Fruit fly (Drosophila melanogaster): ENCODE results near the gene fd3F.

The fd3F gene

DNA sequence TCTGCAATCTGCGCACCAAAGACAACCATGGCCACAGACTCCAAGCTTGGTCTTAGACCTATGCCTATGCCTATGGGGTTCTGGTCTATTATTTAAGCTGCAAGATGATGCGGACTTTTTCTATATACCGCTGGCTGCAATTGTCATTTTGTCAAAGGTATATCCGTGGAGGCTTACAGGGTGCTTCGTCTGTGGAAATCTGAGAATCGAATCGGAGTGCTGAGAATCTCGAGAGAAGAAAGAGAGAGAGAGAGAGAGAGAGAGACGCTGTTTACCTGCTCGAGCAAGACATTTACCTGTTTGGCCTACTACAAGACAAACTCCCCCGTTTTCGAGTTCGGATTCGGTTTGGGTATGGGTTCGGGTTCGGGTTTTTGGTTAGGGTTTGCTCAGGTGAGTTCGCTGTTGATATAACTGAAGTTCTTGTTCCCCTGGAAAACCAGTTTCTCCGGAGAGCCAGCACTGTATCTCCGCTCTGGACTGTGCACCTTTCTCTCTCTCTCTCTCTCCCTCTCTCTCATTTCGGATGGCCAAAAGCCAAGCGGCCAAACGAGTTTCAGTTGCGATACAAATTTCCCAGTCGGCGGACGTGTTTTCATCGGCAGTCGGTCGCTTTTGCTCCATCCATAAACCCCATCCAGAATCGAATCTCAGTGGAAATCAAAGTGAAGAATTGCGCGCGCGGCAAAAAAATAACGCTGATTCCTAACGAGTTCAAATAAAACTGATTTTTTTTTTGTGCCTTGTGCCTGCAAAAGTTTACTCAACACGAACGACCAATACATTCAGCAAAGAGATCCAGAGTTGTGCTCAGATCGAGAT is 43.4 kb downstream of the fd3F start (continued):
- TF ChIP-seq CG4854 (GFP tag; optimal IDR thresholded peaks at IDR 0.05), result no peak
- peak; percentile 32; the same call in 1 of the 2 replicates for TF ChIP-seq HLH3B (GFP tag; IDR thresholded peaks at IDR 0.05)
- peak; percentile 27 for TF ChIP-seq CG13296 (GFP tag; optimal IDR thresholded peaks at IDR 0.05)
- TF ChIP-seq CkIIα-i1 (GFP tag; IDR thresholded peaks at IDR 0.05), result no peak
- TF ChIP-seq zen (tag; optimal IDR thresholded peaks at IDR 0.05), result no peak
- TF ChIP-seq Antp (GFP tag; optimal IDR thresholded peaks at IDR 0.05), result no peak
- no peak for TF ChIP-seq CG10274 (GFP tag; optimal IDR thresholded peaks at IDR 0.05)
- TF ChIP-seq chinmo (GFP tag; IDR thresholded peaks at IDR 0.05; ENCODE audit: partially characterized antibody), result peak; percentile 83; the same call in 1 of the 4 replicates
- TF ChIP-seq ro (GFP tag; IDR thresholded peaks at IDR 0.05), result no peak
- no peak for TF ChIP-seq CG43689 (GFP tag; IDR thresholded peaks at IDR 0.05)
- TF ChIP-seq CG12769 (tag; optimal IDR thresholded peaks at IDR 0.05), result peak; percentile 96
- peak; percentile 37 for TF ChIP-seq sqz (GFP tag; optimal IDR thresholded peaks at IDR 0.05)
- peak; percentile 75 for TF ChIP-seq Med (GFP tag)
- no peak for TF ChIP-seq Vsx1 (GFP tag; optimal IDR thresholded peaks at IDR 0.05)
- TF ChIP-seq sug (tag; optimal IDR thresholded peaks at IDR 0.05), result no peak
- no peak for TF ChIP-seq Taf1 (GFP tag; IDR thresholded peaks at IDR 0.05)
- TF ChIP-seq trh (GFP tag; optimal IDR thresholded peaks at IDR 0.05), result no peak
- peak; percentile 93 for TF ChIP-seq kni (GFP tag; optimal IDR thresholded peaks at IDR 0.05)
- TF ChIP-seq CG7786 (GFP tag; optimal IDR thresholded peaks at IDR 0.05), result no peak
- no peak for TF ChIP-seq CG30403 (GFP tag; optimal IDR thresholded peaks at IDR 0.05)
- TF ChIP-seq CTCF (GFP tag; optimal IDR thresholded peaks at IDR 0.05), result no peak
- no peak for TF ChIP-seq CG13123 (GFP tag; optimal IDR thresholded peaks at IDR 0.05)
- no peak for TF ChIP-seq Nf-YA (GFP tag; IDR thresholded peaks at IDR 0.05)
- TF ChIP-seq CG15479 (GFP tag; optimal IDR thresholded peaks at IDR 0.05), result peak; percentile 15
- no peak for TF ChIP-seq Mad (GFP tag; optimal IDR thresholded peaks at IDR 0.05)
- TF ChIP-seq sr (GFP tag; IDR thresholded peaks at IDR 0.05), result no peak
- no peak for TF ChIP-seq cad (GFP tag; optimal IDR thresholded peaks at IDR 0.05)
- TF ChIP-seq CG13894 (tag; optimal IDR thresholded peaks at IDR 0.05), result peak; percentile 38
- peak; percentile 33 for TF ChIP-seq CG6765 (GFP tag; optimal IDR thresholded peaks at IDR 0.05)
- TF ChIP-seq kah (GFP tag; optimal IDR thresholded peaks at IDR 0.05), result no peak
- no peak for TF ChIP-seq Sry-β (GFP tag; optimal IDR thresholded peaks at IDR 0.05)
- peak; percentile 25 for TF ChIP-seq onecut (GFP tag; IDR thresholded peaks at IDR 0.05)
- no peak for TF ChIP-seq rib (GFP tag; IDR thresholded peaks at IDR 0.05)
- TF ChIP-seq CG18476 (GFP tag; optimal IDR thresholded peaks at IDR 0.05), result no peak
- TF ChIP-seq Atf3 (GFP tag; optimal IDR thresholded peaks at IDR 0.05), result no peak
- no peak for TF ChIP-seq Doc3 (GFP tag; IDR thresholded peaks at IDR 0.05; ENCODE audit: partially characterized antibody)
- TF ChIP-seq chif (GFP tag; optimal IDR thresholded peaks at IDR 0.05), result peak in 1 of 2 experiments; percentile 20
- no peak for TF ChIP-seq ara (GFP tag; IDR thresholded peaks at IDR 0.05)
- no peak for TF ChIP-seq crc (GFP tag; optimal IDR thresholded peaks at IDR 0.05)
- no peak for TF ChIP-seq Mes4 (GFP tag; optimal IDR thresholded peaks at IDR 0.05)
- TF ChIP-seq tio (GFP tag; optimal IDR thresholded peaks at IDR 0.05), result no peak
- no peak for TF ChIP-seq Oaz (GFP tag; IDR thresholded peaks at IDR 0.05)
- peak; percentile 31 for TF ChIP-seq caup (GFP tag; optimal IDR thresholded peaks at IDR 0.05; ENCODE audit: severe bottlenecking)
- TF ChIP-seq H2.0 (GFP tag; IDR thresholded peaks at IDR 0.05), result no peak
- TF ChIP-seq CG2678 (tag; optimal IDR thresholded peaks at IDR 0.05), result no peak
- TF ChIP-seq CG7963 (GFP tag; IDR thresholded peaks at IDR 0.05; ENCODE audit: partially characterized antibody), result no peak
- TF ChIP-seq yki (optimal IDR thresholded peaks at IDR 0.05), result peak; percentile 72
- no peak for TF ChIP-seq Bteb2 (GFP tag; optimal IDR thresholded peaks at IDR 0.05)
- TF ChIP-seq CrebB (tag; optimal IDR thresholded peaks at IDR 0.05), result peak; percentile 38
- no peak for TF ChIP-seq CG8089 (GFP tag; optimal IDR thresholded peaks at IDR 0.05)
- no peak for TF ChIP-seq Sox102F (GFP tag; optimal IDR thresholded peaks at IDR 0.05)

All from whole organism, embryonic.